Worm (Caenorhabditis elegans) whole organism, midembryonic: ENCODE results near the gene R07B1.8.

ENCODE experiments used
- T22C8.4 ChIP-seq: fragments of 200-800 bp; sonication (Bioruptor generic); IDR thresholded peaks from 2 replicates; pipeline ENCODE4 v1.3.6; 2022; ENCODE audit warnings: missing genetic modification characterization, missing compliant biosample characterization
- cog-1 ChIP-seq: sonication (generic microtip); optimal IDR thresholded peaks from 2 replicates; lab custom pipeline; 2016; ENCODE audit warnings: missing genetic modification characterization, missing compliant biosample characterization
- flt-1 ChIP-seq: fragments of 200-800 bp; sonication (Bioruptor generic); IDR thresholded peaks from 2 replicates; pipeline ENCODE4 v1.3.6; 2022; ENCODE audit warnings: missing genetic modification characterization, missing compliant biosample characterization
- klf-2 ChIP-seq: fragments of 200-800 bp; sonication (Bioruptor generic); conservative IDR thresholded peaks from 2 replicates; pipeline ENCODE4 v1.3.6; 2022; ENCODE audit warnings: missing genetic modification reagents, missing genetic modification characterization, missing compliant biosample characterization
- med-1 ChIP-seq: sonication (generic microtip); optimal IDR thresholded peaks from 2 replicates; lab custom pipeline; 2017; ENCODE audit warnings: missing genetic modification characterization, mild to moderate bottlenecking, missing compliant biosample characterization, antibody characterized with exemption, missing genetic modification reagents; ENCODE audit not compliant: insufficient read depth
- ref-1 ChIP-seq: fragments of 200-800 bp; sonication (Bioruptor generic); conservative IDR thresholded peaks from 2 replicates; pipeline ENCODE4 v1.3.6; 2022; ENCODE audit warnings: missing genetic modification reagents, missing genetic modification characterization, missing compliant biosample characterization
- tab-1 ChIP-seq: fragments of 200-800 bp; sonication (Bioruptor generic); IDR thresholded peaks from 2 replicates; pipeline ENCODE4 v1.3.6; 2022; ENCODE audit warnings: missing genetic modification characterization, missing compliant biosample characterization
- ztf-23 ChIP-seq: fragments of 200-800 bp; sonication (Bioruptor generic); IDR thresholded peaks from 2 replicates; pipeline ENCODE4 v1.3.6; 2022; ENCODE audit warnings: missing genetic modification reagents, missing genetic modification characterization, missing compliant biosample characterization
- ztf-29 ChIP-seq: fragments of 200-800 bp; sonication (Bioruptor generic); IDR thresholded peaks from 2 replicates; pipeline ENCODE4 v1.3.6; 2022; ENCODE audit warnings: missing genetic modification reagents, missing genetic modification characterization, missing compliant biosample characterization

R07B1.8 gene

ce11 chrX:9872554-9872953 lies at the start of gene R07B1.8:
Gene R07B1.8 (minus strand): TSS chrX:9872654.
- TF ChIP-seq ztf-23 (no peak), T22C8.4 (GFP tag; lab: Robert Waterston, UW) (no peak), klf-2 (GFP tag; lab: Robert Waterston, UW) (no peak), med-1 (GFP tag; lab: Kevin White, UChicago) (no peak), ref-1 (GFP tag; lab: Robert Waterston, UW) (no peak), ztf-29 (GFP tag; lab: Robert Waterston, UW) (no peak)

ce11 chrX:9921257-9921656 lies 48.8 kb upstream of the R07B1.8 start, which contains the start of gene C17G1.2:
Gene C17G1.2 (plus strand): TSS chrX:9921557.
- TF ChIP-seq flt-1 (GFP tag; lab: Robert Waterston, UW) (no peak), klf-2 (GFP tag; lab: Robert Waterston, UW) (no peak), tab-1 (GFP tag; lab: Robert Waterston, UW) (no peak), ztf-29 (GFP tag; lab: Robert Waterston, UW) (no peak), ref-1 (GFP tag; lab: Robert Waterston, UW) (no peak), med-1 (GFP tag; lab: Kevin White, UChicago) (no peak), cog-1 (tag; lab: Kevin White, UChicago) (no peak), T22C8.4 (GFP tag; lab: Robert Waterston, UW) (no peak), ztf-23 (no peak)

ce11 chrX:9918997-9919396 lies 46.5 kb upstream of the R07B1.8 start, which contains the start of gene folr-1:
Gene folr-1 (plus strand): TSS chrX:9919297.
- TF ChIP-seq med-1 (GFP tag; lab: Kevin White, UChicago): no peak
- TF ChIP-seq cog-1 (tag; lab: Kevin White, UChicago): no peak
- TF ChIP-seq ztf-23: no peak
- TF ChIP-seq ref-1 (GFP tag; lab: Robert Waterston, UW): no peak
- no peak for TF ChIP-seq ztf-29 (GFP tag; lab: Robert Waterston, UW)
- TF ChIP-seq T22C8.4 (GFP tag; lab: Robert Waterston, UW): no peak
- TF ChIP-seq flt-1 (GFP tag; lab: Robert Waterston, UW): no peak
- no peak for TF ChIP-seq klf-2 (GFP tag; lab: Robert Waterston, UW)
- no peak for TF ChIP-seq tab-1 (GFP tag; lab: Robert Waterston, UW)

DNA sequence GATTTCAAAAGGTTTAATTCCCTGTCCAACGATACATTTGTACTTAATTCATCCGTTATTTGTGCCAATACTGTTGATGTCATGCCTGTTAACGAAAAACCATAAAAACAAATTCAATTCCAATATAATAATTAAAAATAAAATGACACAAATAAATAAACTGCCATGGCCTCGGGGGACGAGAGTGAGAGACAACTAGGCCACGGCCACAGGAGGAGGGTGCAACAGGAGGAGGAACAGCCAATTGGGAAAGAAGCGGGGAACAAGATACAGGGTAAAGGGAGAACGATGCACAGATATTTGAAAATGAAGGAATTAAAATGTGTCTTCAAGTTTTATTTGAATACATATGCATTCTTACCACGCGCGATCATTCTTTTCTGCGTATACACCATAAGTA lies 44.9 kb upstream of the R07B1.8 start, which contains the start of gene F21G4.6:
Gene F21G4.6, minus strand, starts transcription at position 87 of the 400 bp plus-strand sequence.
- TF ChIP-seq med-1 (GFP tag; lab: Kevin White, UChicago) (no peak), tab-1 (GFP tag; lab: Robert Waterston, UW) (no peak), klf-2 (GFP tag; lab: Robert Waterston, UW) (no peak), ztf-29 (GFP tag; lab: Robert Waterston, UW) (no peak), T22C8.4 (GFP tag; lab: Robert Waterston, UW) (no peak), flt-1 (GFP tag; lab: Robert Waterston, UW) (no peak), ztf-23 (no peak), ref-1 (GFP tag; lab: Robert Waterston, UW) (no peak), cog-1 (tag; lab: Kevin White, UChicago) (no peak)

ce11 chrX:9905840-9906239 lies 33.4 kb upstream of the R07B1.8 start, which contains the start of gene F21G4.5:
Gene F21G4.5 (plus strand): TSS chrX:9906140.
- no peak for TF ChIP-seq cog-1 (tag; lab: Kevin White, UChicago)
- no peak for TF ChIP-seq ztf-23
- no peak for TF ChIP-seq med-1 (GFP tag; lab: Kevin White, UChicago)
- TF ChIP-seq T22C8.4 (GFP tag; lab: Robert Waterston, UW): no peak
- TF ChIP-seq ztf-29 (GFP tag; lab: Robert Waterston, UW): no peak
- no peak for TF ChIP-seq klf-2 (GFP tag; lab: Robert Waterston, UW)
- TF ChIP-seq tab-1 (GFP tag; lab: Robert Waterston, UW): no peak
- no peak for TF ChIP-seq flt-1 (GFP tag; lab: Robert Waterston, UW)
- TF ChIP-seq ref-1 (GFP tag; lab: Robert Waterston, UW): no peak

ce11 chrX:9899426-9900131 lies 27.1 kb upstream of the R07B1.8 start, which contains the start of gene phf-34:
Gene phf-34 (minus strand): TSS chrX:9899476.
- TF ChIP-seq med-1 (GFP tag; lab: Kevin White, UChicago): no peak
- no peak for TF ChIP-seq T22C8.4 (GFP tag; lab: Robert Waterston, UW)
- no peak for TF ChIP-seq flt-1 (GFP tag; lab: Robert Waterston, UW)
- TF ChIP-seq cog-1 (tag; lab: Kevin White, UChicago): peak; percentile 71
- no peak for TF ChIP-seq klf-2 (GFP tag; lab: Robert Waterston, UW)
- no peak for TF ChIP-seq ztf-29 (GFP tag; lab: Robert Waterston, UW)

ce11 chrX:9894844-9895243 lies 22.4 kb upstream of the R07B1.8 start, which contains the start of gene F21G4.3:
Gene F21G4.3 (plus strand): TSS chrX:9895144.
- TF ChIP-seq tab-1 (GFP tag; lab: Robert Waterston, UW) (no peak), flt-1 (GFP tag; lab: Robert Waterston, UW) (no peak), med-1 (GFP tag; lab: Kevin White, UChicago) (no peak), ztf-23 (no peak), T22C8.4 (GFP tag; lab: Robert Waterston, UW) (no peak), ztf-29 (GFP tag; lab: Robert Waterston, UW) (no peak), cog-1 (tag; lab: Kevin White, UChicago) (no peak)

DNA sequence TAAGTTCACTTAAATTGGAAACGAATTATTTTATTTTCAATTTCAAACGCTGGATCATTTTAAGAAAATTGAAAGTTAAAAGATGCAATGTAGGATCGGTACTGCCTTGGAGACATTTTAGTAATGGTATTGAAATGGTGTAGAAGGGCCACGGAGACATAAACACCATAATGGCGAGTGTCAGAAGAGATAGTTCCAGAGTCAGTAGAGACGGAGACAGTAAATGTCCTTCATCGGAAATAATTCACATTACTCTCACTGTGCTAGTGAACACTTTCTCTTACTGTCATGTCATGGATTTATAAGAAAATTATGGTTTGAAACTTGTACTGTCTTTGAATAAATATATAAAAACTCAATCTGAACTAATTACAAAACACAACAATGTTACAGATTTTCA lies 20.6 kb upstream of the R07B1.8 start:
- TF ChIP-seq ztf-23: no peak

ce11 chrX:9892323-9892722 lies 19.9 kb upstream of the R07B1.8 start, which contains the start of gene F21G4.1:
Gene F21G4.1 (minus strand): TSS chrX:9892328.
- TF ChIP-seq ref-1 (GFP tag; lab: Robert Waterston, UW) (no peak), flt-1 (GFP tag; lab: Robert Waterston, UW) (no peak), ztf-23 (no peak), klf-2 (GFP tag; lab: Robert Waterston, UW) (no peak), T22C8.4 (GFP tag; lab: Robert Waterston, UW) (no peak), cog-1 (tag; lab: Kevin White, UChicago) (no peak), ztf-29 (GFP tag; lab: Robert Waterston, UW) (no peak), tab-1 (GFP tag; lab: Robert Waterston, UW) (no peak), med-1 (GFP tag; lab: Kevin White, UChicago) (no peak)
